Worm (Caenorhabditis elegans) whole organism, L3 larva: Measurements from ENCODE around the gene coq-6.

ENCODE experiments used
- ceh-28 ChIP-seq: fragments of 150-350 bp; optimal IDR thresholded peaks from 2 replicates; lab custom pipeline; 2014; ENCODE audit warnings: missing biosample characterization, missing genetic modification reagents, missing genetic modification characterization
- ceh-82 ChIP-seq: fragments of 150-350 bp; optimal IDR thresholded peaks from 2 replicates; lab custom pipeline; 2014; ENCODE audit warnings: missing biosample characterization, missing genetic modification characterization
- daf-12 ChIP-seq: fragments of 150-350 bp; optimal IDR thresholded peaks from 2 replicates; lab custom pipeline; 2014; ENCODE audit warnings: missing biosample characterization, missing genetic modification reagents, missing genetic modification characterization
- egl-27 ChIP-seq: sonication (generic microtip); optimal IDR thresholded peaks from 4 replicates; lab custom pipeline; 2017; ENCODE audit warnings: missing biosample characterization, missing genetic modification reagents, missing genetic modification characterization
- elt-2 ChIP-seq: sonication (generic microtip); optimal IDR thresholded peaks from 2 replicates; lab custom pipeline; 2016; ENCODE audit warnings: missing genetic modification reagents, mild to moderate bottlenecking, missing genetic modification characterization, missing compliant biosample characterization
- eor-1 ChIP-seq, 2 experiments: fragments of 150-350 bp; optimal IDR thresholded peaks; 2 replicates each; lab custom pipeline; 2014 to 2018; ENCODE audit warnings: missing biosample characterization in 2 of 2, missing genetic modification characterization in 2 of 2
- fkh-10 ChIP-seq: sonication (generic microtip); optimal IDR thresholded peaks from 2 replicates; lab custom pipeline; 2017; ENCODE audit warnings: missing biosample characterization, missing genetic modification reagents, missing genetic modification characterization
- fos-1 ChIP-seq: fragments of 150-350 bp; optimal IDR thresholded peaks from 2 replicates; lab custom pipeline; 2014; ENCODE audit warnings: missing biosample characterization, missing genetic modification characterization
- lin-15B ChIP-seq: fragments of 150-350 bp; optimal IDR thresholded peaks from 2 replicates; lab custom pipeline; 2014; ENCODE audit warnings: missing biosample characterization, missing genetic modification characterization
- lin-39 ChIP-seq: fragments of 150-350 bp; optimal IDR thresholded peaks from 2 replicates; lab custom pipeline; 2018; ENCODE audit warnings: missing biosample characterization, missing genetic modification reagents, missing genetic modification characterization
- lsy-12 ChIP-seq: sonication (generic microtip); optimal IDR thresholded peaks from 2 replicates; lab custom pipeline; 2016; ENCODE audit warnings: mild to moderate bottlenecking, missing genetic modification characterization, missing compliant biosample characterization
- mdl-1 ChIP-seq: fragments of 150-350 bp; optimal IDR thresholded peaks from 2 replicates; lab custom pipeline; 2014; ENCODE audit warnings: missing biosample characterization, missing genetic modification characterization
- nfya-1 ChIP-seq: sonication (generic microtip); optimal IDR thresholded peaks from 2 replicates; lab custom pipeline; 2017; ENCODE audit warnings: missing genetic modification characterization, mild to moderate bottlenecking, missing compliant biosample characterization, antibody characterized with exemption, moderate library complexity; ENCODE audit not compliant: insufficient read depth
- nhr-23 ChIP-seq: fragments of 150-350 bp; optimal IDR thresholded peaks from 2 replicates; lab custom pipeline; 2014; ENCODE audit warnings: missing biosample characterization, missing genetic modification reagents, missing genetic modification characterization
- nhr-25 ChIP-seq: sonication (generic microtip); optimal IDR thresholded peaks from 2 replicates; lab custom pipeline; 2017; ENCODE audit warnings: missing biosample characterization, missing genetic modification characterization
- nhr-43 ChIP-seq: sonication (generic microtip); optimal IDR thresholded peaks from 2 replicates; lab custom pipeline; 2016; ENCODE audit warnings: mild to moderate bottlenecking, missing genetic modification characterization, missing compliant biosample characterization; ENCODE audit not compliant: poor library complexity, severe bottlenecking
- nhr-67 ChIP-seq: fragments of 150-350 bp; optimal IDR thresholded peaks from 2 replicates; lab custom pipeline; 2014; ENCODE audit warnings: missing biosample characterization, missing genetic modification characterization
- nhr-77 ChIP-seq: fragments of 150-350 bp; optimal IDR thresholded peaks from 2 replicates; lab custom pipeline; 2014; ENCODE audit warnings: missing biosample characterization, missing genetic modification characterization
- pha-4 ChIP-seq: fragments of 150-350 bp; optimal IDR thresholded peaks from 2 replicates; lab custom pipeline; 2014; ENCODE audit warnings: missing biosample characterization, missing genetic modification reagents, missing genetic modification characterization
- pqm-1 ChIP-seq: fragments of 150-350 bp; optimal IDR thresholded peaks from 2 replicates; lab custom pipeline; 2017; ENCODE audit warnings: missing biosample characterization, missing genetic modification characterization, inconsistent platforms
- unc-62 ChIP-seq: fragments of 150-350 bp; sonication (generic microtip); optimal IDR thresholded peaks from 4 replicates; lab custom pipeline; 2014; ENCODE audit warnings: missing biosample characterization, missing genetic modification reagents, missing genetic modification characterization
- zag-1 ChIP-seq: fragments of 150-350 bp; optimal IDR thresholded peaks from 2 replicates; lab custom pipeline; 2014; ENCODE audit warnings: missing biosample characterization, missing genetic modification characterization
- ztf-4 ChIP-seq: fragments of 150-350 bp; optimal IDR thresholded peaks from 2 replicates; lab custom pipeline; 2014; ENCODE audit warnings: missing biosample characterization, missing genetic modification characterization

Gene coq-6

ce11 chrV:9321185-9321584, 15.4 kb upstream of the coq-6 start, which contains the start of gene F44A2.7:
F44A2.7 (plus strand) TSS chrV:9321485.
- no peak for TF ChIP-seq nhr-23 (tag; lab: Kevin White, UChicago)
- no peak for TF ChIP-seq zag-1 (tag; lab: Kevin White, UChicago)
- TF ChIP-seq elt-2, result peak; percentile 13
- no peak for TF ChIP-seq nhr-43 (tag; lab: Kevin White, UChicago)
- TF ChIP-seq nfya-1 (tag; lab: Kevin White, UChicago), result no peak
- TF ChIP-seq eor-1 (tag; optimal IDR thresholded peaks at IDR 0.05; lab: Kevin White, UChicago), result no peak

ce11 chrV:9322886-9323285, 13.7 kb upstream of the coq-6 start, which contains the start of gene tag-153:
tag-153 (plus strand) TSS chrV:9323085.
- TF ChIP-seq ztf-4 (tag; lab: Kevin White, UChicago), result no peak

DNA sequence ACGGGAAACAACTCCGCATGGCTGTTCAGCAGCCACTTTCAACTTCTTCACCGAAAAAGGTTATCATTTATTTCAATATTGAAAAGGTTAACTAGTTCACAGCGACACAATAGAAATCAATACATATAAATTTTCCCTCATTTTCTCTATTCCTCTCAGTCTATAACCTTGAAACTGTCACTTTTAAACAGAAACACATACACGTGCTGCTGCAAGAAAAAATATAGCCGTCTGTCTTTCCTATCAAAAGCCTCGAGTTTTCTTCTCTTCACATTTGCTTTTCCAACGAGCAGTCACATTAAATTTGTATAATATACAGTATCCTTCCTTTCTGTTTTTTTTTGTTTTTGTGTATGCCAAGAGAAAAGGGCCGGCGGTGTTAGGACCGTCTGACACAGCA, 12.4 kb upstream of the coq-6 start:
- TF ChIP-seq nhr-23 (tag; lab: Kevin White, UChicago) (no peak), fkh-10 (GFP tag; lab: Kevin White, UChicago) (no peak), pha-4 (tag; lab: Kevin White, UChicago) (peak; percentile 14), elt-2 (peak; percentile 20), nhr-25 (tag; lab: Kevin White, UChicago) (peak; percentile 65), fos-1 (no peak)

- TF ChIP-seq elt-2 (no peak), zag-1 (tag; lab: Kevin White, UChicago) (no peak), pqm-1 (tag; lab: Kevin White, UChicago) (no peak), lin-15B (tag; lab: Kevin White, UChicago) (no peak), lin-39 (tag; lab: Kevin White, UChicago) (no peak), mdl-1 (no peak), nhr-25 (tag; lab: Kevin White, UChicago) (no peak), fkh-10 (GFP tag; lab: Kevin White, UChicago) (no peak), egl-27 (tag; lab: Kevin White, UChicago) (no peak), nhr-43 (tag; lab: Kevin White, UChicago) (no peak)
These were observed 9.7 kb upstream of the coq-6 start for ce11 chrV:9326903-9327302.

- no peak for TF ChIP-seq pqm-1 (tag; lab: Kevin White, UChicago)
- TF ChIP-seq nhr-67 (tag; lab: Kevin White, UChicago), result no peak
- TF ChIP-seq nhr-23 (tag; lab: Kevin White, UChicago), result peak; percentile 87
- TF ChIP-seq unc-62 (GFP tag; lab: Kevin White, UChicago), result no peak
- no peak for TF ChIP-seq nhr-77 (tag; lab: Kevin White, UChicago)
- TF ChIP-seq nhr-25 (tag; lab: Kevin White, UChicago), result peak; percentile 49
- TF ChIP-seq daf-12, result no peak
- TF ChIP-seq nhr-43 (tag; lab: Kevin White, UChicago), result peak; percentile 53
- TF ChIP-seq lsy-12, result no peak
- TF ChIP-seq elt-2, result peak; percentile 72
- no peak for TF ChIP-seq nfya-1 (tag; lab: Kevin White, UChicago)
- TF ChIP-seq ceh-28 (tag; lab: Kevin White, UChicago), result no peak
These were observed 8.9 kb upstream of the coq-6 start for ce11 chrV:9327691-9328090.

DNA sequence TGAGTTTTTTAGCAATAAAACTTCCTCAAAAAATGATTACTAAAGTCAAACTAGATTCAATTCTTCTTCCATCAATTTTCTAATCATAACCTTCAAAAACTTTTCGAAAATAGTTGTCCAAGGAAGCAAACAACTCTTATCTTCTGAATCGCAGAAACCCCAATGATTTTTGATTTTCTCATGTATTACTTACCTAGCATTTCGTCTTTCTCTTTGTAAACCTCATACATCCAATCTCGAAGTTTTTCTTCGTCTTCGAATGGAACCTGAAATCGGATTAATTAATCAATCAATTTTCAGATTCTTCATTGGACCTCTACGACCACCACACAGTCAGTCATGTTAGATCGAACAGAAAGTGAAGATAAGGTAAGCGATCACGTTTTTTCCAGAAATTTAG, 7.9 kb upstream of the coq-6 start, which contains the start of gene K07B1.4:
Gene K07B1.4, plus strand, starts transcription at position 301 of the 400 bp plus-strand sequence.
- TF ChIP-seq lsy-12 (no peak), elt-2 (peak; percentile 19)
- TF ChIP-seq, all 47 proteins: peak for 1

ce11 chrV:9329245-9329979, 7.2 kb upstream of the coq-6 start:
- TF ChIP-seq ceh-82 (tag; lab: Kevin White, UChicago) (no peak), pha-4 (tag; lab: Kevin White, UChicago) (peak; percentile 20), elt-2 (peak; percentile 17)
